Fruit fly (Drosophila melanogaster) whole organism, embryonic: Measurements from ENCODE around the gene cpb.

Experiments used
- B-H1 ChIP-seq: fragments of 200-800 bp; sonication (Bioruptor generic); IDR thresholded peaks from 3 replicates; pipeline ENCODE4 v1.3.6; 2022; ENCODE audit warnings: missing biosample characterization, missing genetic modification characterization
- Bdp1 ChIP-seq: fragments of 200-800 bp; sonication (Bioruptor generic); optimal IDR thresholded peaks from 3 replicates; lab custom pipeline; 2016; ENCODE audit warnings: missing biosample characterization, missing genetic modification characterization
- CG10462 ChIP-seq: fragments of 200-800 bp; sonication (Bioruptor generic); optimal IDR thresholded peaks from 2 replicates; lab custom pipeline; 2016; ENCODE audit warnings: missing biosample characterization, missing genetic modification characterization
- CG10565 ChIP-seq: fragments of 200-800 bp; sonication (Bioruptor generic); optimal IDR thresholded peaks from 3 replicates; lab custom pipeline; 2016; ENCODE audit warnings: missing biosample characterization, mild to moderate bottlenecking, missing genetic modification characterization
- CG10654 ChIP-seq: fragments of 200-800 bp; sonication (Bioruptor generic); optimal IDR thresholded peaks from 2 replicates; lab custom pipeline; 2016; ENCODE audit warnings: missing biosample characterization, missing genetic modification characterization
- CG11456 ChIP-seq: fragments of 200-800 bp; sonication (Bioruptor generic); IDR thresholded peaks from 3 replicates; pipeline ENCODE4 v1.3.6; 2022; ENCODE audit warnings: missing biosample characterization, missing genetic modification characterization
- CG12155 ChIP-seq: fragments of 200-800 bp; sonication (Bioruptor generic); optimal IDR thresholded peaks from 3 replicates; lab custom pipeline; 2016; ENCODE audit warnings: missing biosample characterization, missing genetic modification characterization
- CG12219 ChIP-seq: fragments of 200-800 bp; sonication (Bioruptor generic); optimal IDR thresholded peaks from 3 replicates; lab custom pipeline; 2018; ENCODE audit warnings: missing biosample characterization, mild to moderate bottlenecking, missing genetic modification characterization
- CG12236 ChIP-seq: fragments of 200-800 bp; sonication (Bioruptor generic); optimal IDR thresholded peaks from 2 replicates; lab custom pipeline; 2016; ENCODE audit warnings: missing biosample characterization, missing genetic modification characterization
- CG16815 ChIP-seq: fragments of 200-800 bp; sonication (Bioruptor generic); optimal IDR thresholded peaks from 3 replicates; lab custom pipeline; 2017; ENCODE audit warnings: missing biosample characterization, mild to moderate bottlenecking, missing genetic modification characterization
- CG17328 ChIP-seq: fragments of 200-800 bp; sonication (Bioruptor generic); IDR thresholded peaks from 2 replicates; pipeline ENCODE4 v1.3.6; 2022; ENCODE audit warnings: missing biosample characterization, missing genetic modification characterization
- CG17385 ChIP-seq: fragments of 200-800 bp; sonication (Bioruptor generic); optimal IDR thresholded peaks from 3 replicates; lab custom pipeline; 2018; ENCODE audit warnings: missing biosample characterization, mild to moderate bottlenecking, missing genetic modification characterization
- CG17612 ChIP-seq: fragments of 200-800 bp; sonication (Bioruptor generic); IDR thresholded peaks from 2 replicates; pipeline ENCODE4 v1.3.6; 2022; ENCODE audit warnings: missing biosample characterization, missing genetic modification characterization
- CG18476 ChIP-seq: fragments of 200-800 bp; sonication (Bioruptor generic); optimal IDR thresholded peaks from 2 replicates; lab custom pipeline; 2016; ENCODE audit warnings: missing biosample characterization, mild to moderate bottlenecking, missing genetic modification characterization
- CG31441 ChIP-seq: fragments of 200-800 bp; sonication (Bioruptor generic); IDR thresholded peaks from 2 replicates; pipeline ENCODE4 v1.3.6; 2022; ENCODE audit warnings: missing biosample characterization, missing genetic modification characterization
- CG7357 ChIP-seq: fragments of 200-800 bp; sonication (Bioruptor generic); IDR thresholded peaks from 3 replicates; pipeline ENCODE4 v1.3.6; 2022; ENCODE audit warnings: missing biosample characterization, missing genetic modification characterization
- CG7786 ChIP-seq: fragments of 200-800 bp; sonication (Bioruptor generic); optimal IDR thresholded peaks from 2 replicates; lab custom pipeline; 2016; ENCODE audit warnings: missing biosample characterization, missing genetic modification characterization
- CG7987 ChIP-seq: fragments of 200-800 bp; sonication (Bioruptor generic); optimal IDR thresholded peaks from 2 replicates; lab custom pipeline; 2018; ENCODE audit warnings: missing biosample characterization, mild to moderate bottlenecking, missing genetic modification characterization, moderate library complexity
- CG8924 ChIP-seq: fragments of 200-800 bp; optimal IDR thresholded peaks from 3 replicates; lab custom pipeline; 2019; ENCODE audit warnings: missing biosample characterization, mild to moderate bottlenecking, missing genetic modification characterization, moderate library complexity
- CG8944 ChIP-seq: fragments of 200-800 bp; sonication (Bioruptor generic); optimal IDR thresholded peaks from 3 replicates; lab custom pipeline; 2016; ENCODE audit warnings: missing biosample characterization, missing genetic modification characterization
- CTCF ChIP-seq: fragments of 200-800 bp; sonication (Bioruptor generic); optimal IDR thresholded peaks from 2 replicates; lab custom pipeline; 2017; ENCODE audit warnings: missing biosample characterization, mild to moderate bottlenecking, missing genetic modification characterization, moderate library complexity
- CoRest ChIP-seq: fragments of 200-800 bp; sonication (Bioruptor generic); optimal IDR thresholded peaks from 3 replicates; lab custom pipeline; 2018; ENCODE audit warnings: missing biosample characterization, mild to moderate bottlenecking, missing genetic modification characterization, moderate library complexity
- D19A ChIP-seq: fragments of 200-800 bp; optimal IDR thresholded peaks from 3 replicates; lab custom pipeline; 2019; ENCODE audit warnings: missing biosample characterization, mild to moderate bottlenecking, missing genetic modification characterization, moderate library complexity
- D19B ChIP-seq: fragments of 200-800 bp; sonication (Bioruptor generic); optimal IDR thresholded peaks from 2 replicates; lab custom pipeline; 2017; ENCODE audit warnings: missing biosample characterization, mild to moderate bottlenecking, missing genetic modification characterization
- Dip2 ChIP-seq: fragments of 200-800 bp; sonication (Bioruptor generic); IDR thresholded peaks from 2 replicates; pipeline ENCODE4 v1.3.6; 2022; ENCODE audit warnings: missing biosample characterization, missing genetic modification characterization
- Hr39 ChIP-seq: fragments of >200 bp; optimal IDR thresholded peaks from 2 replicates; lab custom pipeline; 2017
- MBD-R2 ChIP-seq: fragments of 200-800 bp; sonication (Bioruptor generic); IDR thresholded peaks from 2 replicates; pipeline ENCODE4 v1.3.6; 2022; ENCODE audit warnings: missing biosample characterization, missing genetic modification characterization
- Meics ChIP-seq: fragments of 200-800 bp; sonication (Bioruptor generic); optimal IDR thresholded peaks from 2 replicates; lab custom pipeline; 2017; ENCODE audit warnings: missing biosample characterization, mild to moderate bottlenecking, missing genetic modification characterization
- NC2α ChIP-seq: fragments of 200-800 bp; sonication (Bioruptor generic); optimal IDR thresholded peaks from 2 replicates; lab custom pipeline; 2016; ENCODE audit warnings: missing biosample characterization, missing genetic modification characterization
- Nf-YB ChIP-seq: fragments of 200-800 bp; sonication (Bioruptor generic); optimal IDR thresholded peaks from 3 replicates; lab custom pipeline; 2019; ENCODE audit warnings: missing biosample characterization, mild to moderate bottlenecking, missing genetic modification characterization, moderate library complexity
- NfI ChIP-seq: fragments of 200-800 bp; sonication (Bioruptor generic); optimal IDR thresholded peaks from 3 replicates; lab custom pipeline; 2018; ENCODE audit warnings: missing biosample characterization, mild to moderate bottlenecking, missing genetic modification characterization, moderate library complexity
- Poxn ChIP-seq: fragments of 200-800 bp; sonication (Bioruptor generic); IDR thresholded peaks from 2 replicates; pipeline ENCODE4 v1.3.6; 2022; ENCODE audit warnings: missing biosample characterization, missing genetic modification characterization
- Ptx1 ChIP-seq: fragments of 200-800 bp; sonication (Bioruptor generic); IDR thresholded peaks from 2 replicates; pipeline ENCODE4 v1.3.6; 2022; ENCODE audit warnings: missing biosample characterization, missing genetic modification characterization
- Scr ChIP-seq: fragments of 200-800 bp; sonication (Bioruptor generic); IDR thresholded peaks from 2 replicates; pipeline ENCODE4 v1.3.6; 2022; ENCODE audit warnings: missing biosample characterization, missing genetic modification characterization; ENCODE audit not compliant: partially characterized antibody
- Sox100B ChIP-seq: fragments of 200-800 bp; sonication (Bioruptor generic); optimal IDR thresholded peaks from 3 replicates; lab custom pipeline; 2018; ENCODE audit warnings: missing biosample characterization, mild to moderate bottlenecking, missing genetic modification characterization
- Spps ChIP-seq: fragments of 200-800 bp; sonication (Bioruptor generic); optimal IDR thresholded peaks from 2 replicates; lab custom pipeline; 2018; ENCODE audit warnings: missing biosample characterization, mild to moderate bottlenecking, missing genetic modification characterization
- Taf1 ChIP-seq: fragments of 200-800 bp; sonication (Bioruptor generic); IDR thresholded peaks from 2 replicates; pipeline ENCODE4 v1.3.6; 2022; ENCODE audit warnings: missing biosample characterization, missing genetic modification characterization
- bowl ChIP-seq: fragments of 200-800 bp; sonication (Bioruptor generic); IDR thresholded peaks from 2 replicates; pipeline ENCODE4 v1.3.6; 2022; ENCODE audit warnings: missing biosample characterization, missing genetic modification characterization
- chm ChIP-seq: fragments of 200-800 bp; sonication (Bioruptor generic); IDR thresholded peaks from 2 replicates; pipeline ENCODE4 v1.3.6; 2022; ENCODE audit warnings: missing biosample characterization, missing genetic modification characterization
- crol ChIP-seq: fragments of 200-800 bp; sonication (Bioruptor generic); IDR thresholded peaks from 2 replicates; pipeline ENCODE4 v1.3.6; 2022; ENCODE audit warnings: missing biosample characterization, missing genetic modification characterization
- eyg ChIP-seq: fragments of 200-800 bp; sonication (Bioruptor generic); optimal IDR thresholded peaks from 3 replicates; lab custom pipeline; 2016; ENCODE audit warnings: missing biosample characterization, missing genetic modification characterization
- gcm2 ChIP-seq: fragments of 200-800 bp; sonication (Bioruptor generic); optimal IDR thresholded peaks from 2 replicates; lab custom pipeline; 2016; ENCODE audit warnings: missing biosample characterization, missing genetic modification characterization
- grau ChIP-seq: fragments of 200-800 bp; optimal IDR thresholded peaks from 3 replicates; lab custom pipeline; 2019; ENCODE audit warnings: missing biosample characterization, mild to moderate bottlenecking, missing genetic modification characterization, moderate library complexity
- insv ChIP-seq, 2 experiments: fragments of 200-800 bp; sonication (Bioruptor generic); optimal IDR thresholded peaks; 3 replicates each; lab custom pipeline; 2016 to 2018; ENCODE audit warnings: missing biosample characterization in 2 of 2, missing genetic modification characterization in 2 of 2
- p53 ChIP-seq: fragments of 200-800 bp; sonication (Bioruptor generic); optimal IDR thresholded peaks from 2 replicates; lab custom pipeline; 2016; ENCODE audit warnings: missing biosample characterization, missing genetic modification characterization
- pfk ChIP-seq: fragments of 200-800 bp; sonication (Bioruptor generic); optimal IDR thresholded peaks from 2 replicates; lab custom pipeline; 2018; ENCODE audit warnings: missing biosample characterization, mild to moderate bottlenecking, missing genetic modification characterization, moderate library complexity
- pros ChIP-seq: fragments of 200-800 bp; sonication (Bioruptor generic); optimal IDR thresholded peaks from 3 replicates; lab custom pipeline; 2019; ENCODE audit warnings: missing biosample characterization, mild to moderate bottlenecking, missing genetic modification characterization, moderate library complexity
- pzg ChIP-seq: fragments of 200-800 bp; sonication (Bioruptor generic); optimal IDR thresholded peaks from 3 replicates; lab custom pipeline; 2018; ENCODE audit warnings: missing biosample characterization, mild to moderate bottlenecking, missing genetic modification characterization, moderate library complexity
- repo ChIP-seq: fragments of 200-800 bp; sonication (Bioruptor generic); optimal IDR thresholded peaks from 2 replicates; lab custom pipeline; 2016; ENCODE audit warnings: missing biosample characterization, missing genetic modification characterization
- schlank ChIP-seq: fragments of 200-800 bp; sonication (Bioruptor generic); optimal IDR thresholded peaks from 2 replicates; lab custom pipeline; 2018; ENCODE audit warnings: missing biosample characterization, mild to moderate bottlenecking, missing genetic modification characterization
- sim ChIP-seq: fragments of 200-800 bp; sonication (Bioruptor generic); IDR thresholded peaks from 2 replicates; pipeline ENCODE4 v1.3.6; 2022; ENCODE audit warnings: missing biosample characterization, missing genetic modification characterization
- slou ChIP-seq: fragments of 200-800 bp; sonication (Bioruptor generic); optimal IDR thresholded peaks from 3 replicates; lab custom pipeline; 2016; ENCODE audit warnings: missing biosample characterization, missing genetic modification characterization
- zen ChIP-seq: fragments of 200-800 bp; sonication (Bioruptor generic); optimal IDR thresholded peaks from 3 replicates; lab custom pipeline; 2018; ENCODE audit warnings: missing biosample characterization, mild to moderate bottlenecking, missing genetic modification characterization, moderate library complexity
- zfh1 ChIP-seq: fragments of 200-800 bp; sonication (Bioruptor generic); IDR thresholded peaks from 3 replicates; pipeline ENCODE4 v1.3.6; 2022; ENCODE audit warnings: missing biosample characterization, missing genetic modification characterization

The cpb gene

dm6 chr2L:1710224-1710623 lies 5.5 kb downstream of the cpb start, which contains the start of the genes CG17660 and mRpL48 (continued):
- TF ChIP-seq grau (peak; percentile 25), CG17385 (GFP tag; lab: Kevin White, UChicago) (peak; percentile 56), CG8924 (no peak), CG10654 (no peak), CTCF (GFP tag; lab: Kevin White, UChicago) (peak; percentile 11), CG16815 (GFP tag; lab: Kevin White, UChicago) (no peak), CG8944 (GFP tag; lab: Kevin White, UChicago) (no peak), pros (GFP tag; lab: Kevin White, UChicago) (no peak), D19B (GFP tag; lab: Kevin White, UChicago) (no peak), CG7987 (GFP tag; lab: Kevin White, UChicago) (peak; percentile 49), sim (GFP tag; lab: Robert Waterston, UW) (no peak), MBD-R2 (peak; percentile 98), schlank (tag; lab: Kevin White, UChicago) (no peak), Nf-YB (no peak), NfI (GFP tag; lab: Kevin White, UChicago) (peak; percentile 31), CoRest (tag; lab: Kevin White, UChicago) (no peak), CG31441 (GFP tag; lab: Robert Waterston, UW) (no peak; the same call in 1 of the 2 replicates), bowl (GFP tag; lab: Robert Waterston, UW) (no peak), CG7786 (GFP tag; lab: Kevin White, UChicago) (no peak), Hr39 (lab: Kevin White, UChicago) (no peak), Taf1 (GFP tag; lab: Robert Waterston, UW) (no peak), Ptx1 (no peak), CG7357 (GFP tag; lab: Robert Waterston, UW) (no peak), Spps (no peak), zen (no peak), CG12236 (GFP tag; lab: Kevin White, UChicago) (no peak), pzg (GFP tag; lab: Kevin White, UChicago) (peak; percentile 92), CG17328 (no peak), crol (GFP tag; lab: Robert Waterston, UW) (no peak), repo (GFP tag; lab: Kevin White, UChicago) (no peak), CG12219 (GFP tag; lab: Kevin White, UChicago) (no peak), Scr (GFP tag; lab: Robert Waterston, UW) (peak; percentile 66), B-H1 (GFP tag; lab: Robert Waterston, UW) (no peak), gcm2 (GFP tag; lab: Kevin White, UChicago) (no peak), NC2α (no peak), D19A (tag; lab: Kevin White, UChicago) (no peak), Bdp1 (GFP tag; lab: Kevin White, UChicago) (no peak), CG10565 (GFP tag; lab: Kevin White, UChicago) (no peak), insv (GFP tag; optimal IDR thresholded peaks at IDR 0.05; lab: Kevin White, UChicago) (peak in 1 of 2 experiments; percentile 22), zfh1 (no peak), CG11456 (GFP tag; lab: Robert Waterston, UW) (no peak), Meics (GFP tag; lab: Kevin White, UChicago) (peak; percentile 28), chm (GFP tag; lab: Robert Waterston, UW) (no peak), CG17612 (GFP tag; lab: Robert Waterston, UW) (no peak), slou (GFP tag; lab: Kevin White, UChicago) (no peak), CG18476 (GFP tag; lab: Kevin White, UChicago) (no peak), p53 (GFP tag; lab: Kevin White, UChicago) (no peak), pfk (GFP tag; lab: Kevin White, UChicago) (no peak), Poxn (GFP tag; lab: Robert Waterston, UW) (no peak), Sox100B (no peak), Dip2 (no peak), eyg (GFP tag; lab: Kevin White, UChicago) (no peak), CG12155 (peak; percentile 49), CG10462 (no peak)
